Worm (Caenorhabditis elegans) whole organism, L4 larva: ENCODE data around the gene irg-5.

Source experiments
- F26F4.8 ChIP-seq: fragments of 200-800 bp; sonication (Bioruptor generic); conservative IDR thresholded peaks from 2 replicates; pipeline ENCODE4 v1.3.6; 2022; ENCODE audit warnings: missing genetic modification characterization, missing compliant biosample characterization
- R02D3.7 ChIP-seq: fragments of 150-350 bp; sonication (generic microtip); optimal IDR thresholded peaks from 3 replicates; lab custom pipeline; 2014; ENCODE audit warnings: missing biosample characterization, missing genetic modification characterization
- T20F7.1 ChIP-seq: fragments of 200-800 bp; sonication (Bioruptor generic); optimal IDR thresholded peaks from 2 replicates; lab custom pipeline; 2018; ENCODE audit warnings: mild to moderate bottlenecking, missing genetic modification characterization, missing compliant biosample characterization
- Y48G9A.11 ChIP-seq: fragments of 200-800 bp; sonication (Bioruptor generic); IDR thresholded peaks from 2 replicates; pipeline ENCODE4 v1.3.6; 2022; ENCODE audit warnings: missing genetic modification reagents, missing genetic modification characterization, missing compliant biosample characterization
- Y5F2A.4 ChIP-seq: fragments of 200-800 bp; sonication (Bioruptor generic); optimal IDR thresholded peaks from 2 replicates; lab custom pipeline; 2018; ENCODE audit warnings: mild to moderate bottlenecking, missing genetic modification characterization, missing compliant biosample characterization
- Y75B8A.6 ChIP-seq: fragments of 200-800 bp; sonication (Bioruptor generic); IDR thresholded peaks from 2 replicates; pipeline ENCODE4 v1.3.6; 2022; ENCODE audit warnings: missing genetic modification reagents, missing genetic modification characterization, missing compliant biosample characterization
- aha-1 ChIP-seq: fragments of 150-350 bp; peaks from one replicate; lab custom pipeline; 2014; ENCODE audit warnings: missing biosample characterization, missing genetic modification characterization
- ama-1 ChIP-seq: fragments of 150-350 bp; optimal IDR thresholded peaks from 2 replicates; lab custom pipeline; 2014; ENCODE audit warnings: inconsistent platforms, mixed read lengths
- arid-1 ChIP-seq: fragments of 200-800 bp; sonication (Bioruptor generic); conservative IDR thresholded peaks from 2 replicates; pipeline ENCODE4 v1.3.6; 2022; ENCODE audit warnings: missing genetic modification reagents, missing genetic modification characterization, missing compliant biosample characterization
- ctbp-1 ChIP-seq: fragments of 200-800 bp; sonication (Bioruptor generic); IDR thresholded peaks from 2 replicates; pipeline ENCODE4 v1.3.6; 2022; ENCODE audit warnings: missing genetic modification reagents, missing genetic modification characterization, missing compliant biosample characterization
- daf-16 ChIP-seq, 3 experiments: sonication (generic microtip); optimal IDR thresholded peaks; 2 replicates each; lab custom pipeline; 2016 to 2017; ENCODE audit warnings: missing genetic modification characterization in 3 of 3, missing genetic modification reagents in 3 of 3, mild to moderate bottlenecking in 2 of 3, missing compliant biosample characterization in 2 of 3, missing biosample characterization in 1 of 3, moderate library complexity in 1 of 3
- dmd-6 ChIP-seq: fragments of 200-800 bp; sonication (Bioruptor generic); IDR thresholded peaks from 2 replicates; pipeline ENCODE4 v1.3.6; 2022; ENCODE audit warnings: missing genetic modification reagents, missing genetic modification characterization, missing compliant biosample characterization
- dpl-1 ChIP-seq: fragments of 150-350 bp; optimal IDR thresholded peaks from 2 replicates; lab custom pipeline; 2014; ENCODE audit warnings: missing biosample characterization, missing genetic modification reagents, missing genetic modification characterization
- duxl-1 ChIP-seq: sonication (generic microtip); optimal IDR thresholded peaks from 2 replicates; lab custom pipeline; 2016; ENCODE audit warnings: mild to moderate bottlenecking, missing genetic modification characterization, moderate library complexity, missing compliant biosample characterization; ENCODE audit not compliant: poor library complexity
- egl-43 ChIP-seq: fragments of 200-800 bp; sonication (Bioruptor generic); IDR thresholded peaks from 2 replicates; pipeline ENCODE4 v1.3.6; 2022; ENCODE audit warnings: missing genetic modification reagents, missing genetic modification characterization, missing compliant biosample characterization
- fos-1 ChIP-seq: fragments of 150-350 bp; optimal IDR thresholded peaks from 2 replicates; lab custom pipeline; 2014; ENCODE audit warnings: missing biosample characterization, missing genetic modification characterization
- hif-1 ChIP-seq, 2 experiments: sonication (generic microtip); optimal IDR thresholded peaks; 2 replicates each; lab custom pipeline; 2016 to 2017; ENCODE audit warnings: missing compliant biosample characterization in 2 of 2, missing genetic modification characterization in 2 of 2, missing genetic modification reagents in 2 of 2, missing genotype in 2 of 2, mild to moderate bottlenecking in 1 of 2
- hlh-11 ChIP-seq: fragments of 200-800 bp; sonication (Bioruptor generic); optimal IDR thresholded peaks from 2 replicates; lab custom pipeline; 2018; ENCODE audit warnings: mild to moderate bottlenecking, missing genetic modification characterization, missing compliant biosample characterization
- hlh-30 ChIP-seq: sonication (generic microtip); optimal IDR thresholded peaks from 2 replicates; lab custom pipeline; 2017; ENCODE audit warnings: antibody characterized with exemption, mild to moderate bottlenecking, missing genetic modification characterization, missing compliant biosample characterization; ENCODE audit not compliant: insufficient read depth
- lin-13 ChIP-seq: fragments of 150-350 bp; optimal IDR thresholded peaks from 2 replicates; lab custom pipeline; 2014; ENCODE audit warnings: missing biosample characterization, missing genetic modification reagents, missing genetic modification characterization
- lin-15B ChIP-seq: fragments of 150-350 bp; sonication (generic microtip); optimal IDR thresholded peaks from 3 replicates; lab custom pipeline; 2014; ENCODE audit warnings: missing biosample characterization, missing genetic modification characterization
- lin-38 ChIP-seq: fragments of 200-800 bp; sonication (Bioruptor generic); IDR thresholded peaks from 2 replicates; pipeline ENCODE4 v1.3.6; 2022; ENCODE audit warnings: missing genetic modification reagents, missing genetic modification characterization, missing compliant biosample characterization
- madf-5 ChIP-seq, 2 experiments: fragments of 200-800 bp; sonication (Bioruptor generic); IDR thresholded peaks; 2 replicates each; pipeline ENCODE4 v1.3.6; 2022; ENCODE audit warnings: missing compliant biosample characterization in 2 of 2, missing genetic modification characterization in 2 of 2
- madf-9 ChIP-seq: fragments of 200-800 bp; sonication (Bioruptor generic); conservative IDR thresholded peaks from 2 replicates; pipeline ENCODE4 v1.3.6; 2022; ENCODE audit warnings: missing genetic modification reagents, missing genetic modification characterization, missing compliant biosample characterization
- mes-2 ChIP-seq: sonication (generic microtip); optimal IDR thresholded peaks from 2 replicates; lab custom pipeline; 2016; ENCODE audit warnings: missing genotype, mild to moderate bottlenecking, missing genetic modification characterization, missing compliant biosample characterization; ENCODE audit not compliant: poor library complexity, severe bottlenecking
- nhr-10 ChIP-seq: fragments of 150-350 bp; optimal IDR thresholded peaks from 2 replicates; lab custom pipeline; 2014; ENCODE audit warnings: missing biosample characterization, missing genetic modification characterization
- nhr-102 ChIP-seq: sonication (generic microtip); optimal IDR thresholded peaks from 2 replicates; lab custom pipeline; 2016; ENCODE audit warnings: mild to moderate bottlenecking, missing genetic modification characterization, moderate library complexity, missing compliant biosample characterization
- nhr-28 ChIP-seq: fragments of 150-350 bp; optimal IDR thresholded peaks from 2 replicates; lab custom pipeline; 2014; ENCODE audit warnings: missing biosample characterization, missing genetic modification characterization
- nhr-42 ChIP-seq: fragments of 200-800 bp; sonication (Bioruptor generic); IDR thresholded peaks from 2 replicates; pipeline ENCODE4 v1.3.6; 2022; ENCODE audit warnings: missing genetic modification characterization, missing compliant biosample characterization
- nhr-77 ChIP-seq: fragments of 150-350 bp; optimal IDR thresholded peaks from 2 replicates; lab custom pipeline; 2014; ENCODE audit warnings: missing biosample characterization, missing genetic modification characterization
- pqm-1 ChIP-seq: sonication (generic microtip); optimal IDR thresholded peaks from 2 replicates; lab custom pipeline; 2017; ENCODE audit warnings: missing biosample characterization, missing genetic modification characterization
- rbr-2 ChIP-seq: sonication (generic microtip); optimal IDR thresholded peaks from 2 replicates; lab custom pipeline; 2016; ENCODE audit warnings: missing genotype, missing genetic modification characterization, missing compliant biosample characterization
- sdz-12 ChIP-seq: fragments of 200-800 bp; sonication (Bioruptor generic); optimal IDR thresholded peaks from 2 replicates; lab custom pipeline; 2018; ENCODE audit warnings: mild to moderate bottlenecking, missing genetic modification characterization, missing compliant biosample characterization
- set-16 ChIP-seq: fragments of 200-800 bp; sonication (Bioruptor generic); IDR thresholded peaks from 2 replicates; pipeline ENCODE4 v1.3.6; 2022; ENCODE audit warnings: missing genetic modification reagents, missing genetic modification characterization, missing compliant biosample characterization
- skn-1 ChIP-seq: fragments of 150-350 bp; optimal IDR thresholded peaks from 2 replicates; lab custom pipeline; 2014; ENCODE audit warnings: missing biosample characterization, missing genetic modification characterization
- snpc-1.2 ChIP-seq: fragments of 200-800 bp; sonication (Bioruptor generic); IDR thresholded peaks from 2 replicates; pipeline ENCODE4 v1.3.6; 2022; ENCODE audit warnings: missing genetic modification reagents, missing genetic modification characterization, missing compliant biosample characterization
- snpc-4 ChIP-seq: fragments of 150-350 bp; optimal IDR thresholded peaks from 2 replicates; lab custom pipeline; 2014; ENCODE audit warnings: missing biosample characterization, missing genetic modification characterization
- spr-1 ChIP-seq: sonication (generic microtip); optimal IDR thresholded peaks from 2 replicates; lab custom pipeline; 2016; ENCODE audit warnings: mild to moderate bottlenecking, missing genetic modification characterization, missing compliant biosample characterization
- spr-3 ChIP-seq: fragments of 200-800 bp; sonication (Bioruptor generic); optimal IDR thresholded peaks from 2 replicates; lab custom pipeline; 2018; ENCODE audit warnings: mild to moderate bottlenecking, missing genetic modification characterization, missing compliant biosample characterization
- unc-130 ChIP-seq: sonication (generic microtip); optimal IDR thresholded peaks from 2 replicates; lab custom pipeline; 2016; ENCODE audit warnings: missing genetic modification reagents, missing genetic modification characterization, missing compliant biosample characterization
- unc-62 ChIP-seq, 3 experiments: fragments of 150-350 bp in 1 of 3; sonication (generic microtip); optimal IDR thresholded peaks in 2 of 3; peaks in 1 of 3; 1 replicate in 1 of 3; 2 replicates in 2 of 3; lab custom pipeline; 2014 to 2017; ENCODE audit warnings: missing biosample characterization in 3 of 3, missing genetic modification characterization in 3 of 3, missing genetic modification reagents in 3 of 3, missing genotype in 1 of 3
- zag-1 ChIP-seq: fragments of 150-350 bp; optimal IDR thresholded peaks from 2 replicates; lab custom pipeline; 2014; ENCODE audit warnings: missing biosample characterization, missing genetic modification characterization
- zip-11 ChIP-seq: fragments of 200-800 bp; sonication (Bioruptor generic); IDR thresholded peaks from 2 replicates; pipeline ENCODE4 v1.3.6; 2022; ENCODE audit warnings: missing genetic modification characterization, missing compliant biosample characterization
- ztf-11 ChIP-seq: fragments of 150-350 bp; optimal IDR thresholded peaks from 2 replicates; lab custom pipeline; 2014; ENCODE audit warnings: missing biosample characterization, missing genetic modification characterization

irg-5 gene

DNA sequence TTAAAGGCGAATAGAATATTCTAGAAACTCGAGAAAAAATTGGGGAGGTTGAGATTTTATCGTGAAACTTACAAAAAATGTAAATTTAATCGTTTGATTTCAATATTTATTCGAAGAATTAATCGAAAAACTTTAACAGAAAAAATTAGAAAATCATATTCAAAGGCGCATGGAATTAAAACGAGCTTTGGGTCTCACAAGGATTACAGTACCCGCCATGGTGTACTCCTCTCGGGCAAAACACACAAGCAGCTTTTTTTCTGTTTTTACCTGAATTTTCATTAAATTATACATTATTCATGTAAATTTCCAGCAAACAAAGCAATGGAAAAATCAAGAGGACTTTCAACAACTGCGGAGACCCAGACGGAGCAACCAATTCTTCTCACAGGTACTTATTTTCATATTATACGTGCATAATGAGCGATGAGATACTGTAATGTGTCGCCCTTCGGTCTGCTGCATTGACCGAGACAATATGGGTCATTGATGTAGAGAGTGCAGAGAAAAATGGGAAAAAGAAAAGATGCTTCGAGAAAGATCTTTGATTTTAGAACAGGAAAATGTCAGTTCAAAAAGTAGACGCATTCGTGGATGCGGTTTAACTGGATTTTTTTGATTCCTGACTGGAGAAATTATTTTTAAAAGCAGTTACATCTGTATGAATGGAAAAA lies 49.1 kb upstream of the irg-5 start, which contains the start of the genes F53C11.4 and F53C11.5 (continued):
- TF ChIP-seq nhr-77 (tag; lab: Kevin White, UChicago) (no peak), R02D3.7 (tag; lab: Kevin White, UChicago) (no peak), arid-1 (GFP tag; lab: Robert Waterston, UW) (no peak), spr-3 (GFP tag; lab: Kevin White, UChicago) (no peak), unc-62 (GFP tag; optimal IDR thresholded peaks at IDR 0.05 in 1 of 2; lab: Kevin White, UChicago) (peak in 1 of 2 experiments; percentile 71), unc-62 (tag; optimal IDR thresholded peaks at IDR 0.05; lab: Kevin White, UChicago) (no peak), set-16 (GFP tag; lab: Robert Waterston, UW) (no peak), lin-15B (tag; lab: Kevin White, UChicago) (no peak), unc-130 (peak; percentile 3)

DNA sequence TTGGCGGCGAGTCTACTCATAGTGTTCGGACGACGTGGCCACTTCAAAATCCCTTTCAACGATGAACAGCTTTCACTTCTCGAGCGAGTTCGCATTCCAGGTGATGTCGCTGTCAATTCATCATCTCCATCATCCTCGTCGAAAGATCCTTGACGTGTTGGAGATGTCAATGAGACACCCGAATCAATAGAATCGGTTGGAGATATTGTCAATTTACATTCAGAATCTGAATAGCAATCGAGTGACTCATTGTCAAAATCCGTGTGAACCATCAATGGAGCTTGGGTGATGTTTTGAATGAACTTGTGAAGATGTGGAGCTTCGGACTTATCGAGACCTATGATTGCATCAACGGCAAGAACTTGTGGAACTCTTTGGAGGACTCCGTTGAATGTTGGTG lies 47.5 kb upstream of the irg-5 start:
- TF ChIP-seq aha-1 (tag; lab: Kevin White, UChicago) (peak; percentile 84), egl-43 (GFP tag; lab: Robert Waterston, UW) (no peak), set-16 (GFP tag; lab: Robert Waterston, UW) (no peak), nhr-28 (no peak), zag-1 (tag; lab: Kevin White, UChicago) (no peak), lin-13 (no peak), lin-38 (GFP tag; lab: Robert Waterston, UW) (no peak), unc-62 (GFP tag; optimal IDR thresholded peaks at IDR 0.05 in 1 of 2; lab: Kevin White, UChicago) (peak in 1 of 2 experiments; percentile 51), unc-62 (tag; optimal IDR thresholded peaks at IDR 0.05; lab: Kevin White, UChicago) (no peak), R02D3.7 (tag; lab: Kevin White, UChicago) (no peak), ztf-11 (tag; lab: Kevin White, UChicago) (no peak)

- TF ChIP-seq nhr-102 (tag; lab: Kevin White, UChicago), result no peak
- TF ChIP-seq snpc-4 (tag; lab: Kevin White, UChicago), result no peak
- no peak for TF ChIP-seq set-16 (GFP tag; lab: Robert Waterston, UW)
- no peak for TF ChIP-seq fos-1 (tag; lab: Kevin White, UChicago)
- peak; percentile 19 for TF ChIP-seq nhr-10
- TF ChIP-seq sdz-12 (GFP tag; lab: Kevin White, UChicago), result no peak
- TF ChIP-seq rbr-2 (tag; lab: Kevin White, UChicago), result no peak
- TF ChIP-seq lin-38 (GFP tag; lab: Robert Waterston, UW), result no peak
- TF ChIP-seq hlh-30 (tag; lab: Kevin White, UChicago), result peak; percentile 23
- no peak for TF ChIP-seq daf-16 (GFP tag; optimal IDR thresholded peaks at IDR 0.05; lab: Kevin White, UChicago)
- TF ChIP-seq daf-16 (tag; optimal IDR thresholded peaks at IDR 0.05; lab: Kevin White, UChicago), result peak; percentile 74
- TF ChIP-seq ama-1 (lab: Kevin White, UChicago), result no peak
- TF ChIP-seq Y48G9A.11 (GFP tag; lab: Robert Waterston, UW), result no peak
- no peak for TF ChIP-seq ctbp-1
- no peak for TF ChIP-seq Y5F2A.4 (GFP tag; lab: Kevin White, UChicago)
- TF ChIP-seq unc-130, result no peak
- no peak for TF ChIP-seq dpl-1
- TF ChIP-seq F26F4.8 (GFP tag; lab: Robert Waterston, UW), result no peak
- TF ChIP-seq skn-1 (tag; lab: Kevin White, UChicago), result no peak
- TF ChIP-seq pqm-1, result peak; percentile 12
- no peak for TF ChIP-seq spr-1 (tag; lab: Kevin White, UChicago)
- no peak for TF ChIP-seq Y75B8A.6
- peak; percentile 28 for TF ChIP-seq T20F7.1
- TF ChIP-seq zip-11 (GFP tag; lab: Robert Waterston, UW), result no peak
- TF ChIP-seq duxl-1 (tag; lab: Kevin White, UChicago), result no peak
- TF ChIP-seq madf-9, result no peak
- TF ChIP-seq dmd-6 (GFP tag; lab: Robert Waterston, UW), result peak; percentile 56
- no peak for TF ChIP-seq mes-2 (tag; lab: Kevin White, UChicago)
- TF ChIP-seq nhr-28, result peak; percentile 95
- TF ChIP-seq madf-5 (GFP tag; IDR thresholded peaks at IDR 0.05; lab: Robert Waterston, UW), result no peak
- no peak for TF ChIP-seq hif-1 (tag; optimal IDR thresholded peaks at IDR 0.05; lab: Kevin White, UChicago)
- no peak for TF ChIP-seq nhr-42 (GFP tag; lab: Robert Waterston, UW)
- TF ChIP-seq hlh-11 (tag; lab: Kevin White, UChicago), result peak; percentile 20
- no peak for TF ChIP-seq snpc-1.2 (GFP tag; lab: Robert Waterston, UW)
Observed at ce11 chrV:13782190-13782589, 43.9 kb upstream of the irg-5 start, which contains the start of gene decr-1.1. decr-1.1 (plus strand) TSS chrV:13782399.
